Worm (Caenorhabditis elegans) whole organism, mixed stage, embryonic: ENCODE measurements around the gene Y24D9A.7.

ENCODE experiments used
- ceh-39 ChIP-seq: fragments of 150-350 bp; optimal IDR thresholded peaks from 2 replicates; lab custom pipeline; 2014; ENCODE audit warnings: missing biosample characterization, missing genetic modification characterization
- ceh-43 ChIP-seq: fragments of 200-800 bp; sonication (Bioruptor generic); optimal IDR thresholded peaks from 2 replicates; lab custom pipeline; 2018; ENCODE audit warnings: mild to moderate bottlenecking, missing genetic modification characterization, moderate library complexity, missing compliant biosample characterization
- ceh-83 ChIP-seq: fragments of 200-800 bp; sonication (Bioruptor generic); optimal IDR thresholded peaks from 2 replicates; lab custom pipeline; 2018; ENCODE audit warnings: mild to moderate bottlenecking, missing genetic modification characterization, missing compliant biosample characterization
- ces-1 ChIP-seq: fragments of 150-350 bp; optimal IDR thresholded peaks from 2 replicates; lab custom pipeline; 2014; ENCODE audit warnings: missing biosample characterization, missing genetic modification reagents, missing genetic modification characterization
- drap-1 ChIP-seq: fragments of 200-800 bp; sonication (Bioruptor generic); optimal IDR thresholded peaks from 3 replicates; lab custom pipeline; 2018; ENCODE audit warnings: mild to moderate bottlenecking, missing genetic modification characterization, missing compliant biosample characterization
- elt-1 ChIP-seq: sonication (generic microtip); optimal IDR thresholded peaks from 2 replicates; lab custom pipeline; 2017; ENCODE audit warnings: missing genetic modification characterization, mild to moderate bottlenecking, missing compliant biosample characterization, antibody characterized with exemption, moderate library complexity, borderline replicate concordance; ENCODE audit not compliant: insufficient read depth
- elt-3 ChIP-seq: fragments of 150-350 bp; optimal IDR thresholded peaks from 2 replicates; lab custom pipeline; 2014; ENCODE audit warnings: missing biosample characterization, missing genetic modification characterization
- ham-2 ChIP-seq: fragments of 200-800 bp; sonication (Bioruptor generic); optimal IDR thresholded peaks from 2 replicates; lab custom pipeline; 2018; ENCODE audit warnings: mild to moderate bottlenecking, missing genetic modification characterization, missing compliant biosample characterization
- hlh-1 ChIP-seq: fragments of 150-350 bp; optimal IDR thresholded peaks from 2 replicates; lab custom pipeline; 2014; ENCODE audit warnings: missing biosample characterization, missing genetic modification reagents, missing genetic modification characterization
- lin-13 ChIP-seq: fragments of 150-350 bp; optimal IDR thresholded peaks from 2 replicates; lab custom pipeline; 2014; ENCODE audit warnings: missing biosample characterization, missing genetic modification characterization
- lsy-2 ChIP-seq: fragments of 150-350 bp; optimal IDR thresholded peaks from 2 replicates; lab custom pipeline; 2014; ENCODE audit warnings: missing biosample characterization, missing genetic modification characterization
- mep-1 ChIP-seq: fragments of 150-350 bp; optimal IDR thresholded peaks from 2 replicates; lab custom pipeline; 2017; ENCODE audit warnings: missing biosample characterization, missing genetic modification reagents, missing genetic modification characterization, inconsistent platforms
- nhr-12 ChIP-seq: fragments of 150-350 bp; optimal IDR thresholded peaks from 2 replicates; lab custom pipeline; 2014; ENCODE audit warnings: missing biosample characterization, missing genetic modification characterization
- nhr-28 ChIP-seq: fragments of 150-350 bp; optimal IDR thresholded peaks from 2 replicates; lab custom pipeline; 2014; ENCODE audit warnings: missing biosample characterization, missing genetic modification characterization
- nhr-76 ChIP-seq: sonication (generic microtip); optimal IDR thresholded peaks from 2 replicates; lab custom pipeline; 2017; ENCODE audit warnings: missing biosample characterization, missing genetic modification characterization
- pha-4 ChIP-seq: fragments of 150-350 bp; optimal IDR thresholded peaks from 2 replicates; lab custom pipeline; 2018; ENCODE audit warnings: missing biosample characterization, missing genetic modification reagents, missing genetic modification characterization
- snpc-4 ChIP-seq: fragments of 150-350 bp; optimal IDR thresholded peaks from 2 replicates; lab custom pipeline; 2014; ENCODE audit warnings: missing biosample characterization, missing genetic modification characterization
- sptf-1 ChIP-seq: sonication (generic microtip); optimal IDR thresholded peaks from 2 replicates; lab custom pipeline; 2017; ENCODE audit warnings: mild to moderate bottlenecking, missing genetic modification characterization, moderate library complexity, missing compliant biosample characterization
- tbx-8 ChIP-seq: fragments of 200-800 bp; sonication (Bioruptor generic); optimal IDR thresholded peaks from 2 replicates; lab custom pipeline; 2018; ENCODE audit warnings: mild to moderate bottlenecking, missing genetic modification characterization, moderate library complexity, missing compliant biosample characterization
- unc-120 ChIP-seq: sonication (generic microtip); optimal IDR thresholded peaks from 2 replicates; lab custom pipeline; 2017; ENCODE audit warnings: missing genetic modification characterization, missing compliant biosample characterization; ENCODE audit not compliant: poor library complexity, severe bottlenecking
- unc-39 ChIP-seq: fragments of 150-350 bp; optimal IDR thresholded peaks from 2 replicates; lab custom pipeline; 2014; ENCODE audit warnings: missing biosample characterization, missing genetic modification characterization
- zip-8 ChIP-seq: fragments of 150-350 bp; optimal IDR thresholded peaks from 2 replicates; lab custom pipeline; 2014; ENCODE audit warnings: missing biosample characterization, missing genetic modification characterization
- ztf-11 ChIP-seq: fragments of 150-350 bp; optimal IDR thresholded peaks from 2 replicates; lab custom pipeline; 2014; ENCODE audit warnings: missing biosample characterization, missing genetic modification characterization

The Y24D9A.7 gene

DNA sequence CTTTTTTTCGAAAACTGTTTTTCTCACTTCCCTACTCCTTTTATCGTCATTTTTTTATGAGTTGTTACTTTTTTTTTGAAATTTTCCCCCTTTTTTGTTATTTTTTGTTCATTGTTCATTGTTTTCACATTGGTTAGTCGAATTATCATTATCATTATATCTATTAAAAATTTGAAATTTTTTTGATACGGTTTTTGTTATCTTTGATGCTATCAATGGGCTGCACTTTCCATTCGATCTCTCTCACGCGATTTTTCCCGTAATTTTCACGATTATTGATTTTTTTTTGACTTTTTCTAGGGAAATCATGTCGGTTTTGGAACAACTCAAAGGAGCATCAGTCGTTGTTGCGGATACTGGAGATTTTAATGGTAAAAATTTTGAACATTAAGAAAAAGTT is 18.6 kb downstream of the Y24D9A.7 start, which contains the start of gene tald-1:
tald-1 (plus strand) TSS at position 301 of the 400 bp plus-strand sequence.
- TF ChIP-seq ceh-43 (GFP tag; lab: Kevin White, UChicago) (no peak), lsy-2 (no peak), hlh-1 (tag; lab: Kevin White, UChicago) (no peak), ceh-83 (no peak), snpc-4 (tag; lab: Kevin White, UChicago) (no peak)

ce11 chrIV:4369116-4369515 is 35.9 kb downstream of the Y24D9A.7 start:
- TF ChIP-seq ham-2 (GFP tag; lab: Kevin White, UChicago) (no peak), lin-13 (tag; lab: Kevin White, UChicago) (no peak), nhr-76 (tag; lab: Kevin White, UChicago) (no peak), zip-8 (tag; lab: Kevin White, UChicago) (no peak), ces-1 (no peak), ceh-39 (no peak), elt-1 (no peak), nhr-12 (tag; lab: Kevin White, UChicago) (no peak), ceh-43 (GFP tag; lab: Kevin White, UChicago) (no peak), pha-4 (no peak)

DNA sequence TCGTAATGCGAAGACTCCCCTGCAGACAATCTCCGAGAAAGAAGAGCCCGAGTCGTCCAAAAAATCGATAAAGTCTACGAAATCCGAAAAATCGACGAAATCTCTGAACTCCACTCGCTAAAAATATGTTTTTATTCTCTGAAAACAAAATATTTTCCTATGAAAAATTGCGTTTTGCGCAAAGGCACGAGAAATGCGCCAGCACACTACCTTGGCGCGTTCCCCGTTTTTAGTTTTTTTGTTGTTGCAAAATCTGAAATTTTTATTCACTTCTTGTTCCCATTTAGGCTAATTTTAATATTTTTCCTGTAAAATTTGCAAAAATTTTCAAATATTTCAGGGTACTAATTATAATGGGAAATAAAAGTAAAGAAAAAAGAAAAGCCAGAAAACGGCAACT is 44.5 kb downstream of the Y24D9A.7 start, which contains the start of gene F55F10.1:
F55F10.1 (plus strand) TSS at position 341 of the 400 bp plus-strand sequence.
- TF ChIP-seq mep-1 (tag; lab: Kevin White, UChicago) (peak; percentile 53), elt-3 (no peak), lin-13 (tag; lab: Kevin White, UChicago) (no peak)

- no peak for TF ChIP-seq mep-1 (tag; lab: Kevin White, UChicago)
- no peak for TF ChIP-seq unc-39 (tag; lab: Kevin White, UChicago)
- no peak for TF ChIP-seq sptf-1 (tag; lab: Kevin White, UChicago)
- TF ChIP-seq ceh-83, result no peak
- TF ChIP-seq ztf-11 (tag; lab: Kevin White, UChicago), result no peak
- TF ChIP-seq tbx-8 (GFP tag; lab: Kevin White, UChicago), result no peak
- TF ChIP-seq unc-120 (tag; lab: Kevin White, UChicago), result no peak
- no peak for TF ChIP-seq nhr-28 (tag; lab: Kevin White, UChicago)
- TF ChIP-seq elt-1, result no peak
Observed at ce11 chrIV:4359653-4360052, 45.3 kb downstream of the Y24D9A.7 start, which contains the start of gene F55F10.3. Gene F55F10.3 (plus strand): TSS chrIV:4359953.

- TF ChIP-seq nhr-12 (tag; lab: Kevin White, UChicago), result no peak
- peak; percentile 31 for TF ChIP-seq ces-1
- TF ChIP-seq nhr-76 (tag; lab: Kevin White, UChicago), result no peak
- TF ChIP-seq drap-1, result no peak
- TF ChIP-seq lin-13 (tag; lab: Kevin White, UChicago), result no peak
- no peak for TF ChIP-seq pha-4
- peak; percentile 41 for TF ChIP-seq lsy-2
Observed at ce11 chrIV:4357296-4357695, 47.7 kb downstream of the Y24D9A.7 start, which contains the start of gene sars-2. Gene sars-2 (plus strand): TSS chrIV:4357636.

- TF ChIP-seq sptf-1 (tag; lab: Kevin White, UChicago) (no peak), lsy-2 (no peak), ceh-83 (no peak)
Observed at ce11 chrIV:4356879-4357278, 48.1 kb downstream of the Y24D9A.7 start, which contains the start of gene W03B1.9. Gene W03B1.9 (minus strand): TSS chrIV:4356979.
